Fruit fly (Drosophila melanogaster) whole organism, embryonic: ENCODE results near the gene CG18179.
A peak's percentile ranks its signal among the peaks of the same experiment; 100 is the strongest.

Source experiments
- Atf-2 ChIP-seq: fragments of 200-800 bp; sonication (Bioruptor generic); optimal IDR thresholded peaks from 2 replicates; lab custom pipeline; 2016; ENCODE audit warnings: missing biosample characterization, missing genetic modification characterization
- CG12071 ChIP-seq: fragments of 200-800 bp; sonication (Bioruptor generic); optimal IDR thresholded peaks from 3 replicates; lab custom pipeline; 2018; ENCODE audit warnings: missing biosample characterization, mild to moderate bottlenecking, missing genetic modification characterization
- CG1233 ChIP-seq: fragments of 200-800 bp; sonication (Bioruptor generic); optimal IDR thresholded peaks from 4 replicates; lab custom pipeline; 2018; ENCODE audit warnings: missing biosample characterization, mild to moderate bottlenecking, missing genetic modification characterization
- CG13287 ChIP-seq: fragments of 200-800 bp; sonication (Bioruptor generic); IDR thresholded peaks from 2 replicates; pipeline ENCODE4 v1.3.6; 2022; ENCODE audit warnings: missing biosample characterization, missing genetic modification characterization; ENCODE audit not compliant: partially characterized antibody
- CG13296 ChIP-seq: fragments of 200-800 bp; sonication (Bioruptor generic); optimal IDR thresholded peaks from 3 replicates; lab custom pipeline; 2018; ENCODE audit warnings: missing biosample characterization, mild to moderate bottlenecking, missing genetic modification characterization
- CG14860 ChIP-seq: fragments of 200-800 bp; sonication (Bioruptor generic); IDR thresholded peaks from 3 replicates; pipeline ENCODE4 v1.3.6; 2022; ENCODE audit warnings: missing biosample characterization, missing genetic modification characterization; ENCODE audit not compliant: partially characterized antibody
- CG16779 ChIP-seq: fragments of 200-800 bp; sonication (Bioruptor generic); IDR thresholded peaks from 2 replicates; pipeline ENCODE4 v1.3.6; 2022; ENCODE audit warnings: missing biosample characterization, missing genetic modification characterization
- CG17612 ChIP-seq: fragments of 200-800 bp; sonication (Bioruptor generic); IDR thresholded peaks from 2 replicates; pipeline ENCODE4 v1.3.6; 2022; ENCODE audit warnings: missing biosample characterization, missing genetic modification characterization
- CG3065 ChIP-seq: fragments of 200-800 bp; sonication (Bioruptor generic); optimal IDR thresholded peaks from 2 replicates; lab custom pipeline; 2016; ENCODE audit warnings: missing biosample characterization, missing genetic modification characterization
- CG32532 ChIP-seq: fragments of 200-800 bp; sonication (Bioruptor generic); IDR thresholded peaks from 2 replicates; pipeline ENCODE4 v1.3.6; 2022; ENCODE audit warnings: missing biosample characterization, missing genetic modification characterization
- CG34422 ChIP-seq: fragments of 200-800 bp; sonication (Bioruptor generic); IDR thresholded peaks from 3 replicates; pipeline ENCODE4 v1.3.6; 2022; ENCODE audit warnings: missing biosample characterization, missing genetic modification characterization
- CG6175 ChIP-seq: fragments of 200-800 bp; sonication (Bioruptor generic); IDR thresholded peaks from 3 replicates; pipeline ENCODE4 v1.3.6; 2022; ENCODE audit warnings: missing biosample characterization, missing genetic modification characterization
- CG6813 ChIP-seq: fragments of 200-800 bp; sonication (Bioruptor generic); optimal IDR thresholded peaks from 2 replicates; lab custom pipeline; 2017; ENCODE audit warnings: missing biosample characterization, missing genetic modification characterization, mild to moderate bottlenecking, moderate library complexity, missing genetic modification reagents
- CoRest ChIP-seq: fragments of 200-800 bp; sonication (Bioruptor generic); optimal IDR thresholded peaks from 3 replicates; lab custom pipeline; 2018; ENCODE audit warnings: missing biosample characterization, mild to moderate bottlenecking, missing genetic modification characterization, moderate library complexity
- CrebB ChIP-seq: fragments of 200-800 bp; sonication (Bioruptor generic); optimal IDR thresholded peaks from 3 replicates; lab custom pipeline; 2018; ENCODE audit warnings: missing biosample characterization, mild to moderate bottlenecking, missing genetic modification characterization
- Doc2 ChIP-seq: fragments of 200-800 bp; sonication (Bioruptor generic); IDR thresholded peaks from 2 replicates; pipeline ENCODE4 v1.3.6; 2022; ENCODE audit warnings: missing biosample characterization, missing genetic modification characterization
- Dp ChIP-seq: fragments of 200-800 bp; sonication (Bioruptor generic); optimal IDR thresholded peaks from 2 replicates; lab custom pipeline; 2018; ENCODE audit warnings: missing biosample characterization, mild to moderate bottlenecking, missing genetic modification characterization, moderate library complexity
- Fer3 ChIP-seq: fragments of 200-800 bp; sonication (Bioruptor generic); optimal IDR thresholded peaks from 2 replicates; lab custom pipeline; 2018; ENCODE audit warnings: missing biosample characterization, mild to moderate bottlenecking, missing genetic modification characterization, moderate library complexity
- HLHmδ ChIP-seq: fragments of 200-800 bp; sonication (Bioruptor generic); optimal IDR thresholded peaks from 2 replicates; lab custom pipeline; 2018; ENCODE audit warnings: missing biosample characterization, mild to moderate bottlenecking, missing genetic modification characterization, moderate library complexity
- Hand ChIP-seq: fragments of 200-800 bp; sonication (Bioruptor generic); optimal IDR thresholded peaks from 2 replicates; lab custom pipeline; 2017; ENCODE audit warnings: mild to moderate bottlenecking, missing biosample characterization, missing genetic modification reagents, missing genetic modification characterization
- Mes4 ChIP-seq: fragments of 200-800 bp; sonication (Bioruptor generic); optimal IDR thresholded peaks from 2 replicates; lab custom pipeline; 2016; ENCODE audit warnings: missing biosample characterization, missing genetic modification characterization
- PHDP ChIP-seq: fragments of 200-800 bp; sonication (Bioruptor generic); optimal IDR thresholded peaks from 3 replicates; lab custom pipeline; 2018; ENCODE audit warnings: missing biosample characterization, mild to moderate bottlenecking, missing genetic modification characterization, moderate library complexity
- Scr ChIP-seq: fragments of 200-800 bp; sonication (Bioruptor generic); IDR thresholded peaks from 2 replicates; pipeline ENCODE4 v1.3.6; 2022; ENCODE audit warnings: missing biosample characterization, missing genetic modification characterization; ENCODE audit not compliant: partially characterized antibody
- Sox102F ChIP-seq: fragments of 200-800 bp; sonication (Bioruptor generic); optimal IDR thresholded peaks from 2 replicates; lab custom pipeline; 2018; ENCODE audit warnings: missing biosample characterization, mild to moderate bottlenecking, missing genetic modification characterization, moderate library complexity
- Stat92E ChIP-seq, 3 experiments: fragments of >200 bp in 2 of 3; fragments of 200-800 bp in 1 of 3; sonication (Bioruptor generic) in 1 of 3; optimal IDR thresholded peaks; 2 replicates each; lab custom pipeline; 2017 to 2019; ENCODE audit warnings: missing biosample characterization in 3 of 3, missing genetic modification characterization in 3 of 3, mild to moderate bottlenecking in 1 of 3, moderate library complexity in 1 of 3
- Taf1 ChIP-seq: fragments of 200-800 bp; sonication (Bioruptor generic); IDR thresholded peaks from 2 replicates; pipeline ENCODE4 v1.3.6; 2022; ENCODE audit warnings: missing biosample characterization, missing genetic modification characterization
- ase ChIP-seq: fragments of 200-800 bp; sonication (Bioruptor generic); IDR thresholded peaks from 3 replicates; pipeline ENCODE4 v1.3.6; 2022; ENCODE audit warnings: missing biosample characterization, missing genetic modification characterization
- cg ChIP-seq: fragments of 200-800 bp; sonication (Bioruptor generic); optimal IDR thresholded peaks from 3 replicates; lab custom pipeline; 2019; ENCODE audit warnings: missing biosample characterization, mild to moderate bottlenecking, missing genetic modification characterization, moderate library complexity
- danr ChIP-seq: fragments of 200-800 bp; sonication (Bioruptor generic); IDR thresholded peaks from 2 replicates; pipeline ENCODE4 v1.3.6; 2022; ENCODE audit warnings: missing biosample characterization, missing genetic modification characterization
- dm ChIP-seq: fragments of 200-800 bp; sonication (Bioruptor generic); optimal IDR thresholded peaks from 3 replicates; lab custom pipeline; 2016; ENCODE audit warnings: missing biosample characterization, missing genetic modification characterization
- dmrt99B ChIP-seq: fragments of 200-800 bp; sonication (Bioruptor generic); optimal IDR thresholded peaks from 2 replicates; lab custom pipeline; 2018; ENCODE audit warnings: missing biosample characterization, mild to moderate bottlenecking, missing genetic modification characterization, moderate library complexity
- inv ChIP-seq: fragments of 200-800 bp; sonication (Bioruptor generic); IDR thresholded peaks from 2 replicates; pipeline ENCODE4 v1.3.6; 2022; ENCODE audit warnings: missing biosample characterization, missing genetic modification characterization; ENCODE audit not compliant: partially characterized antibody
- kni ChIP-seq: fragments of 200-800 bp; sonication (Bioruptor generic); optimal IDR thresholded peaks from 3 replicates; lab custom pipeline; 2017; ENCODE audit warnings: mild to moderate bottlenecking, missing biosample characterization, missing genetic modification reagents, missing genetic modification characterization
- lov ChIP-seq, 2 experiments: fragments of 200-800 bp in 1 of 2; fragments of >200 bp in 1 of 2; sonication (Bioruptor generic) in 1 of 2; IDR thresholded peaks in 1 of 2; optimal IDR thresholded peaks in 1 of 2; 2 replicates in 1 of 2; 3 replicates in 1 of 2; pipeline versions ENCODE4 v1.3.6 to Lab custom; 2017 to 2022; ENCODE audit warnings: missing biosample characterization in 1 of 2, missing genetic modification characterization in 1 of 2
- mirr ChIP-seq: fragments of 200-800 bp; sonication (Bioruptor generic); optimal IDR thresholded peaks from 3 replicates; lab custom pipeline; 2018; ENCODE audit warnings: missing biosample characterization, mild to moderate bottlenecking, missing genetic modification characterization
- nau ChIP-seq: fragments of 200-800 bp; sonication (Bioruptor generic); optimal IDR thresholded peaks from 3 replicates; lab custom pipeline; 2017; ENCODE audit warnings: missing biosample characterization, mild to moderate bottlenecking, missing genetic modification characterization, missing genetic modification reagents
- pfk ChIP-seq: fragments of 200-800 bp; sonication (Bioruptor generic); optimal IDR thresholded peaks from 2 replicates; lab custom pipeline; 2018; ENCODE audit warnings: missing biosample characterization, mild to moderate bottlenecking, missing genetic modification characterization, moderate library complexity
- pros ChIP-seq: fragments of 200-800 bp; sonication (Bioruptor generic); optimal IDR thresholded peaks from 3 replicates; lab custom pipeline; 2019; ENCODE audit warnings: missing biosample characterization, mild to moderate bottlenecking, missing genetic modification characterization, moderate library complexity
- schlank ChIP-seq: fragments of 200-800 bp; sonication (Bioruptor generic); optimal IDR thresholded peaks from 2 replicates; lab custom pipeline; 2018; ENCODE audit warnings: missing biosample characterization, mild to moderate bottlenecking, missing genetic modification characterization
- sens ChIP-seq: fragments of 200-800 bp; sonication (Bioruptor generic); peaks from one replicate; lab custom pipeline; 2016; ENCODE audit warnings: missing biosample characterization, missing genetic modification characterization
- stc ChIP-seq: fragments of 200-800 bp; sonication (Bioruptor generic); IDR thresholded peaks from 2 replicates; pipeline ENCODE4 v1.3.6; 2022; ENCODE audit warnings: missing biosample characterization, missing genetic modification characterization
- sug ChIP-seq: fragments of 200-800 bp; optimal IDR thresholded peaks from 2 replicates; lab custom pipeline; 2019; ENCODE audit warnings: missing biosample characterization, mild to moderate bottlenecking, missing genetic modification characterization, moderate library complexity
- trh ChIP-seq: fragments of 200-800 bp; sonication (Bioruptor generic); optimal IDR thresholded peaks from 2 replicates; lab custom pipeline; 2016; ENCODE audit warnings: missing biosample characterization, missing genetic modification characterization
- wor ChIP-seq: fragments of 200-800 bp; sonication (Bioruptor generic); IDR thresholded peaks from 2 replicates; pipeline ENCODE4 v1.3.6; 2022; ENCODE audit warnings: missing biosample characterization, missing genetic modification characterization
- zen ChIP-seq: fragments of 200-800 bp; sonication (Bioruptor generic); optimal IDR thresholded peaks from 3 replicates; lab custom pipeline; 2018; ENCODE audit warnings: missing biosample characterization, mild to moderate bottlenecking, missing genetic modification characterization, moderate library complexity
- zen2 ChIP-seq: fragments of 200-800 bp; sonication (Bioruptor generic); IDR thresholded peaks from 3 replicates; pipeline ENCODE4 v1.3.6; 2022; ENCODE audit warnings: missing biosample characterization, missing genetic modification characterization; ENCODE audit not compliant: partially characterized antibody

CG18179 gene

dm6 chr3L:9613960-9614588, 25.0 kb upstream of the CG18179 start (continued):
- TF ChIP-seq Dp (peak; percentile 90), dmrt99B (tag; lab: Kevin White, UChicago) (peak; percentile 3), Hand (no peak), CoRest (tag; lab: Kevin White, UChicago) (peak; percentile 40), pros (no peak), Doc2 (GFP tag; lab: Robert Waterston, UW) (no peak), CG14860 (GFP tag; lab: Robert Waterston, UW) (no peak), wor (GFP tag; lab: Robert Waterston, UW) (no peak), mirr (GFP tag; lab: Kevin White, UChicago) (no peak), sens (GFP tag; lab: Kevin White, UChicago) (peak; percentile 58), CG34422 (GFP tag; lab: Robert Waterston, UW) (no peak), lov (optimal IDR thresholded peaks at IDR 0.05; lab: Kevin White, UChicago) (no peak), lov (GFP tag; IDR thresholded peaks at IDR 0.05; lab: Robert Waterston, UW) (no peak), Taf1 (GFP tag; lab: Robert Waterston, UW) (no peak), Atf-2 (GFP tag; lab: Kevin White, UChicago) (no peak), inv (no peak), CG6175 (GFP tag; lab: Robert Waterston, UW) (no peak), CG1233 (GFP tag; lab: Kevin White, UChicago) (no peak), CG3065 (GFP tag; lab: Kevin White, UChicago) (no peak), CG6813 (GFP tag; lab: Kevin White, UChicago) (no peak), danr (GFP tag; lab: Robert Waterston, UW) (no peak), Fer3 (tag; lab: Kevin White, UChicago) (peak; percentile 46), nau (GFP tag; lab: Kevin White, UChicago) (no peak), Sox102F (GFP tag; lab: Kevin White, UChicago) (no peak), ase (0 out of 3 replicates have a peak, but pooled peaks have one; percentile 36), cg (GFP tag; lab: Kevin White, UChicago) (no peak), schlank (tag; lab: Kevin White, UChicago) (no peak), pfk (GFP tag; lab: Kevin White, UChicago) (no peak), Stat92E (GFP tag; optimal IDR thresholded peaks at IDR 0.05; lab: Kevin White, UChicago) (no peak), Mes4 (GFP tag; lab: Kevin White, UChicago) (no peak), zen (tag; lab: Kevin White, UChicago) (no peak)

dm6 chr3L:9614589-9615442, 24.3 kb upstream of the CG18179 start, which contains the start of gene LanB2:
TSS of gene LanB2 (plus strand) at chr3L:9614914.
- peak; percentile 32 for TF ChIP-seq sug (tag; lab: Kevin White, UChicago)
- TF ChIP-seq CG6813 (GFP tag; lab: Kevin White, UChicago), result peak; percentile 43
- TF ChIP-seq CG12071 (GFP tag; lab: Kevin White, UChicago), result peak; percentile 54
- TF ChIP-seq Sox102F (GFP tag; lab: Kevin White, UChicago), result no peak
- peak; percentile 67 for TF ChIP-seq HLHmδ (GFP tag; lab: Kevin White, UChicago)
- TF ChIP-seq PHDP (tag; lab: Kevin White, UChicago), result peak; percentile 24
- peak; percentile 80 for TF ChIP-seq kni
- TF ChIP-seq trh (GFP tag; lab: Kevin White, UChicago), result no peak
- no peak for TF ChIP-seq CG32532 (GFP tag; lab: Robert Waterston, UW)
- TF ChIP-seq zen2 (GFP tag; lab: Robert Waterston, UW), result peak; percentile 39; the same call in 1 of the 3 replicates
- TF ChIP-seq CrebB, result peak; percentile 64
- 0 out of 2 replicates have a peak, but pooled peaks have one; percentile 20 for TF ChIP-seq Scr
- TF ChIP-seq CG13287 (GFP tag; lab: Robert Waterston, UW), result peak; percentile 39; the same call in 1 of the 2 replicates
- TF ChIP-seq dm (GFP tag; lab: Kevin White, UChicago), result no peak
- TF ChIP-seq stc (GFP tag; lab: Robert Waterston, UW), result no peak
- TF ChIP-seq CG16779, result no peak
- no peak for TF ChIP-seq CG17612 (GFP tag; lab: Robert Waterston, UW)
- peak; percentile 10 for TF ChIP-seq CG13296 (GFP tag; lab: Kevin White, UChicago)
